Worm (Caenorhabditis elegans) whole organism, L3 larva: ENCODE results near the gene col-181.

Experiments
- R02D3.7 ChIP-seq: fragments of 150-350 bp; optimal IDR thresholded peaks from 2 replicates; lab custom pipeline; 2014; ENCODE audit warnings: missing biosample characterization, missing genetic modification characterization
- ZK546.5 ChIP-seq: sonication (generic microtip); optimal IDR thresholded peaks from 2 replicates; lab custom pipeline; 2017; ENCODE audit warnings: missing biosample characterization, missing genetic modification characterization
- aly-2 ChIP-seq: fragments of 150-350 bp; optimal IDR thresholded peaks from 2 replicates; lab custom pipeline; 2014; ENCODE audit warnings: missing biosample characterization, missing genetic modification characterization
- ama-1 ChIP-seq: fragments of 150-350 bp; optimal IDR thresholded peaks from 2 replicates; lab custom pipeline; 2018
- ceh-16 ChIP-seq: sonication (generic microtip); optimal IDR thresholded peaks from 2 replicates; lab custom pipeline; 2017; ENCODE audit warnings: missing biosample characterization, missing genetic modification characterization
- ceh-28 ChIP-seq: fragments of 150-350 bp; optimal IDR thresholded peaks from 2 replicates; lab custom pipeline; 2014; ENCODE audit warnings: missing biosample characterization, missing genetic modification reagents, missing genetic modification characterization
- ceh-9 ChIP-seq: sonication (generic microtip); optimal IDR thresholded peaks from 2 replicates; lab custom pipeline; 2018; ENCODE audit warnings: missing biosample characterization, missing genetic modification characterization
- daf-12 ChIP-seq: fragments of 150-350 bp; optimal IDR thresholded peaks from 2 replicates; lab custom pipeline; 2014; ENCODE audit warnings: missing biosample characterization, missing genetic modification reagents, missing genetic modification characterization
- egl-27 ChIP-seq: sonication (generic microtip); optimal IDR thresholded peaks from 4 replicates; lab custom pipeline; 2017; ENCODE audit warnings: missing biosample characterization, missing genetic modification reagents, missing genetic modification characterization
- egl-5 ChIP-seq: fragments of 150-350 bp; optimal IDR thresholded peaks from 2 replicates; lab custom pipeline; 2017; ENCODE audit warnings: missing biosample characterization, missing genetic modification reagents, missing genetic modification characterization, inconsistent platforms
- elt-1 ChIP-seq: fragments of 150-350 bp; optimal IDR thresholded peaks from 2 replicates; lab custom pipeline; 2014; ENCODE audit warnings: missing biosample characterization, missing genetic modification characterization
- elt-2 ChIP-seq: sonication (generic microtip); optimal IDR thresholded peaks from 2 replicates; lab custom pipeline; 2016; ENCODE audit warnings: missing genetic modification reagents, mild to moderate bottlenecking, missing genetic modification characterization, missing compliant biosample characterization
- elt-3 ChIP-seq, 3 experiments: fragments of 150-350 bp in 1 of 3; sonication (generic microtip) in 2 of 3; optimal IDR thresholded peaks; 2 replicates in 2 of 3; 4 replicates in 1 of 3; lab custom pipeline; 2014 to 2017; ENCODE audit warnings: missing biosample characterization in 3 of 3, missing genetic modification characterization in 3 of 3
- eor-1 ChIP-seq, 2 experiments: fragments of 150-350 bp; optimal IDR thresholded peaks; 2 replicates each; lab custom pipeline; 2014 to 2018; ENCODE audit warnings: missing biosample characterization in 2 of 2, missing genetic modification characterization in 2 of 2
- fkh-10 ChIP-seq: sonication (generic microtip); optimal IDR thresholded peaks from 2 replicates; lab custom pipeline; 2017; ENCODE audit warnings: missing biosample characterization, missing genetic modification reagents, missing genetic modification characterization
- hmg-11 ChIP-seq: sonication (generic microtip); optimal IDR thresholded peaks from 2 replicates; lab custom pipeline; 2016; ENCODE audit warnings: missing genetic modification characterization, missing compliant biosample characterization
- jun-1 ChIP-seq: fragments of 150-350 bp; optimal IDR thresholded peaks from 2 replicates; lab custom pipeline; 2014; ENCODE audit warnings: missing biosample characterization, missing genetic modification reagents, missing genetic modification characterization
- lin-15B ChIP-seq: fragments of 150-350 bp; optimal IDR thresholded peaks from 2 replicates; lab custom pipeline; 2014; ENCODE audit warnings: missing biosample characterization, missing genetic modification characterization
- lin-39 ChIP-seq: fragments of 150-350 bp; optimal IDR thresholded peaks from 2 replicates; lab custom pipeline; 2018; ENCODE audit warnings: missing biosample characterization, missing genetic modification reagents, missing genetic modification characterization
- lsy-12 ChIP-seq: sonication (generic microtip); optimal IDR thresholded peaks from 2 replicates; lab custom pipeline; 2016; ENCODE audit warnings: mild to moderate bottlenecking, missing genetic modification characterization, missing compliant biosample characterization
- mdl-1 ChIP-seq: fragments of 150-350 bp; optimal IDR thresholded peaks from 2 replicates; lab custom pipeline; 2014; ENCODE audit warnings: missing biosample characterization, missing genetic modification characterization
- mml-1 ChIP-seq: fragments of 150-350 bp; sonication (generic microtip); optimal IDR thresholded peaks from 3 replicates; lab custom pipeline; 2014; ENCODE audit warnings: missing biosample characterization, missing genetic modification characterization
- nfya-1 ChIP-seq: sonication (generic microtip); optimal IDR thresholded peaks from 2 replicates; lab custom pipeline; 2017; ENCODE audit warnings: missing genetic modification characterization, mild to moderate bottlenecking, missing compliant biosample characterization, antibody characterized with exemption, moderate library complexity; ENCODE audit not compliant: insufficient read depth
- nhr-11 ChIP-seq: fragments of 150-350 bp; optimal IDR thresholded peaks from 2 replicates; lab custom pipeline; 2014; ENCODE audit warnings: missing biosample characterization, missing genetic modification characterization
- nhr-12 ChIP-seq: fragments of 150-350 bp; optimal IDR thresholded peaks from 2 replicates; lab custom pipeline; 2014; ENCODE audit warnings: missing biosample characterization, missing genetic modification characterization
- nhr-237 ChIP-seq: fragments of 150-350 bp; optimal IDR thresholded peaks from 2 replicates; lab custom pipeline; 2014; ENCODE audit warnings: missing biosample characterization, missing genetic modification characterization
- nhr-25 ChIP-seq: sonication (generic microtip); optimal IDR thresholded peaks from 2 replicates; lab custom pipeline; 2017; ENCODE audit warnings: missing biosample characterization, missing genetic modification characterization
- nhr-28 ChIP-seq: fragments of 150-350 bp; optimal IDR thresholded peaks from 2 replicates; lab custom pipeline; 2014; ENCODE audit warnings: missing biosample characterization, missing genetic modification characterization
- nhr-67 ChIP-seq: fragments of 150-350 bp; optimal IDR thresholded peaks from 2 replicates; lab custom pipeline; 2014; ENCODE audit warnings: missing biosample characterization, missing genetic modification characterization
- nhr-76 ChIP-seq: fragments of 150-350 bp; sonication (generic microtip); optimal IDR thresholded peaks from 5 replicates; lab custom pipeline; 2014; ENCODE audit warnings: missing biosample characterization, missing genetic modification characterization
- nhr-77 ChIP-seq: fragments of 150-350 bp; optimal IDR thresholded peaks from 2 replicates; lab custom pipeline; 2014; ENCODE audit warnings: missing biosample characterization, missing genetic modification characterization
- sea-2 ChIP-seq: fragments of 150-350 bp; sonication (generic microtip); optimal IDR thresholded peaks from 4 replicates; lab custom pipeline; 2014; ENCODE audit warnings: missing biosample characterization, missing genetic modification reagents, missing genetic modification characterization
- skn-1 ChIP-seq: fragments of 150-350 bp; optimal IDR thresholded peaks from 2 replicates; lab custom pipeline; 2014; ENCODE audit warnings: missing biosample characterization, missing genetic modification characterization
- snpc-4 ChIP-seq: fragments of 150-350 bp; optimal IDR thresholded peaks from 2 replicates; lab custom pipeline; 2014; ENCODE audit warnings: missing biosample characterization, missing genetic modification characterization
- tbx-2 ChIP-seq: sonication (generic microtip); optimal IDR thresholded peaks from 2 replicates; lab custom pipeline; 2016; ENCODE audit warnings: mild to moderate bottlenecking, missing genetic modification characterization, missing compliant biosample characterization
- unc-39 ChIP-seq: sonication (generic microtip); optimal IDR thresholded peaks from 4 replicates; lab custom pipeline; 2017; ENCODE audit warnings: missing biosample characterization, missing genetic modification characterization
- unc-62 ChIP-seq: fragments of 150-350 bp; sonication (generic microtip); optimal IDR thresholded peaks from 4 replicates; lab custom pipeline; 2014; ENCODE audit warnings: missing biosample characterization, missing genetic modification reagents, missing genetic modification characterization
- zag-1 ChIP-seq: fragments of 150-350 bp; optimal IDR thresholded peaks from 2 replicates; lab custom pipeline; 2014; ENCODE audit warnings: missing biosample characterization, missing genetic modification characterization
- ztf-11 ChIP-seq: fragments of 150-350 bp; optimal IDR thresholded peaks from 2 replicates; lab custom pipeline; 2014; ENCODE audit warnings: missing biosample characterization, missing genetic modification characterization
- ztf-4 ChIP-seq: fragments of 150-350 bp; optimal IDR thresholded peaks from 2 replicates; lab custom pipeline; 2014; ENCODE audit warnings: missing biosample characterization, missing genetic modification characterization

col-181 gene

DNA sequence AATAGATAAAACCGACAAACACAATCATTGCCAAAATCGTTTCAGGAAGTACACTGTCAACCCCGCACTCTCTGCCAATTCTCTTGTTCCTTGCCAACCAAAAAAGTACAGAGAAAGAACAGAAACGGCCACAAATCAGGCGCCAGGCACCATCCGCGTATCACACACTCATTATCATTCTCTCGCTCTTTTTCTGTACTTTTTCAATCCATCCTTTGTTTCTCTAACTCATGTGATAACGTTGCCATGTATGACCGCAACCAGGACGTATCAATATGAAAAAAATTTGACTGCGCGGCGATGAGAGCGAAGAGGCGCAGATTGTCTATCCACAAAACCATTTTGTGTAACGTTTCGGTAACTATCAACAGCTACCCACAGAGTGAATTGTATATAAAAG lies at the start of gene col-181:
Gene col-181 (plus strand): TSS at position 301 of the 400 bp plus-strand sequence.
- TF ChIP-seq snpc-4 (tag; lab: Kevin White, UChicago) (no peak), nhr-25 (no peak), ztf-11 (tag; lab: Kevin White, UChicago) (no peak), ztf-4 (no peak), lin-39 (no peak), zag-1 (tag; lab: Kevin White, UChicago) (no peak), egl-27 (tag; lab: Kevin White, UChicago) (no peak), nhr-11 (tag; lab: Kevin White, UChicago) (no peak), elt-3 (tag; optimal IDR thresholded peaks at IDR 0.05; lab: Kevin White, UChicago) (no peak), mdl-1 (no peak), ZK546.5 (tag; lab: Kevin White, UChicago) (no peak), lin-15B (tag; lab: Kevin White, UChicago) (no peak), egl-5 (tag; lab: Kevin White, UChicago) (no peak), ceh-16 (tag; lab: Kevin White, UChicago) (no peak)

DNA sequence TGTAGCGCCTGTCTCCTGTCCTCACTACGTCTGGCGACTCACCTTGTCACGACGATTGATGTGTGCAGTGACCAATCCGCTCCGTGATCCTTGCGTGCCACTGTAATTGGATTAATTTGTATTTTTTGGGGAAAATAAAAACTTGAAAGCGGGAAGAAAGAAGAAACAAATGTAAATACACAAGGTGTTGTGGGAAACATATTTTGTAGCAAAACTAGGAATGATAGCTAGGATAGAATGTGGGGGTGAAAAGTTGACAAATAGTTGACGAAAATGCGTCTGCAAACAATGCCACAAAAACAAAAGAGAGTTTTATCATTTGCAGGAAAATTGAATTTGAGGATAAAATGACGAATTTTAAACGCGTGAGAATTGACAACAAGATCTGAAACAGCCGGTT lies 47.8 kb upstream of the col-181 start, which contains the start of gene B0198.3:
Gene B0198.3 (minus strand): TSS at position 101 of the 400 bp plus-strand sequence.
- TF ChIP-seq nhr-12 (tag; lab: Kevin White, UChicago) (no peak), skn-1 (tag; lab: Kevin White, UChicago) (no peak), elt-2 (no peak), aly-2 (tag; lab: Kevin White, UChicago) (no peak), tbx-2 (tag; lab: Kevin White, UChicago) (no peak), nhr-11 (tag; lab: Kevin White, UChicago) (no peak), nhr-25 (no peak), elt-3 (tag; optimal IDR thresholded peaks at IDR 0.05; lab: Kevin White, UChicago) (no peak), ZK546.5 (tag; lab: Kevin White, UChicago) (no peak), R02D3.7 (tag; lab: Kevin White, UChicago) (no peak), mml-1 (no peak), sea-2 (GFP tag; lab: Kevin White, UChicago) (no peak), hmg-11 (tag; lab: Kevin White, UChicago) (no peak), nhr-76 (tag; lab: Kevin White, UChicago) (no peak), egl-5 (tag; lab: Kevin White, UChicago) (no peak), lin-15B (tag; lab: Kevin White, UChicago) (no peak), daf-12 (no peak), ztf-4 (no peak)
- TF ChIP-seq, all 47 proteins: peak for 0

DNA sequence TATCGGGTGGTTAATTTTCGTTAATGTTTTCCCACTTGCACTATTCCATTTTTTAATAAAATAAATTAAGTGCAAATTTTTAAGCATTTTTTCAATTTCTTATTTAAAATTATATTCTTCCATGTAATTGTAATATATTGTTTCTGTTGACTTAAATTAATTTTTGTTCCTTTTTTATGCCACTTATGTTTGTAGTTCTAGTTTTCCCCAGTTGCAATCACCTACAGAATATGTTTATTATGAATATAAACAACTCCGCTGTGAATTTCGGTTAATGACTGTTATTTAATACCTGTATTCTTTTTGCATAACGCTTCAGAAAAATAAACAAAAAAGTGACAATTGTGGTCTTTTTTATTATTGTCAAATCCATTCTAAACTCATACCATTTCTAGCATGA lies 39.8 kb upstream of the col-181 start, which contains the start of gene lgc-23:
Gene lgc-23 (plus strand): TSS at position 301 of the 400 bp plus-strand sequence.
- TF ChIP-seq mml-1 = no peak

DNA sequence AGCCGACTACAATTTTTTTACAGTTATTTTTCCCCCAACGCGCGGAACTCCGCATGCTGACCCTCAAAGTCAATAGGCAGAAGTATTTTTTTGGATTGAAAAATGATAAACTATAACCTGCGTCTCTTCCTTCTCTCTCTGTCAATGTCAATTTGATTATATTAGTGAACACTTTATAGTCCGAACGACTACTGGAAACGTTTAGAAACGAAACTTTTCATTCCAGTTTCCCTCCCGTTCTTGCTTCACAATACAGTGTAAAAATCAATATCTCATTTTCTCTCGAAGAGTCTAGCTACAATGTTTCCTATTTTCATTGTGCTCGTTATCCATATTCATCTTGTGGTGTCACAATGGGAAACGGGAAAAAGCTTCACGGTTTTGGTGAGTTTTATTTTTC lies 36.5 kb upstream of the col-181 start, which contains the start of gene lgc-24:
Gene lgc-24 (plus strand): TSS at position 301 of the 400 bp plus-strand sequence.
- TF ChIP-seq nhr-28 (tag; lab: Kevin White, UChicago) (no peak), lsy-12 (no peak), unc-39 (tag; lab: Kevin White, UChicago) (no peak), jun-1 (tag; lab: Kevin White, UChicago) (no peak), unc-62 (GFP tag; lab: Kevin White, UChicago) (no peak), nhr-11 (tag; lab: Kevin White, UChicago) (no peak), egl-5 (tag; lab: Kevin White, UChicago) (no peak), fkh-10 (GFP tag; lab: Kevin White, UChicago) (no peak), eor-1 (tag; optimal IDR thresholded peaks at IDR 0.05; lab: Kevin White, UChicago) (no peak), ceh-28 (no peak), nhr-67 (tag; lab: Kevin White, UChicago) (no peak)

DNA sequence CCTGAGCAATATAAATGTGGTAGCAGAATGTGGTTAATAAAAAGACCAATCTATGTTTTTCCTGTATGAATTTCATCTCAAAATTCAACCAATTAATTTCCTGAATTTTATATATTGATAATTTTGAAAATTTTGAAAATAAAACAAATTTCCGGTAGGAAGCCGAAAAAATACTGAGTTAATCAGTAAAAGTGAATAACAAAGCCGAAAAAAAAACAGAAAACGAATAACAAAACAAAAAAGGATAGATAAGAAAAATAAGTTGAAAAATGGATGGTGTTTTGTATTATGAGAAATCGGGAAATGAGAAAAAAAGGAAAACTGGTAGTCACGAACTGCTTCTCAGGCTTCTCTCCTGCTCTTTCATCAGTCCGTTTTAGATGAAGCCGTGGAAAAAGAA lies 31.0 kb upstream of the col-181 start, which contains the start of gene tmem-145:
Gene tmem-145 (minus strand): TSS at position 101 of the 400 bp plus-strand sequence.
- TF ChIP-seq nhr-25 = no peak
- TF ChIP-seq tbx-2 (tag; lab: Kevin White, UChicago) = no peak
- no peak for TF ChIP-seq nhr-237 (tag; lab: Kevin White, UChicago)
- no peak for TF ChIP-seq nfya-1 (tag; lab: Kevin White, UChicago)
- TF ChIP-seq snpc-4 (tag; lab: Kevin White, UChicago) = no peak
- no peak for TF ChIP-seq nhr-28 (tag; lab: Kevin White, UChicago)
- TF ChIP-seq mml-1 = no peak
- no peak for TF ChIP-seq lin-39
- TF ChIP-seq ceh-28 = no peak
- TF ChIP-seq nhr-76 (tag; lab: Kevin White, UChicago) = no peak
- no peak for TF ChIP-seq nhr-67 (tag; lab: Kevin White, UChicago)
- TF ChIP-seq unc-62 (GFP tag; lab: Kevin White, UChicago) = no peak
- no peak for TF ChIP-seq nhr-77 (tag; lab: Kevin White, UChicago)
- TF ChIP-seq ceh-9 (tag; lab: Kevin White, UChicago) = no peak
- TF ChIP-seq lin-15B (tag; lab: Kevin White, UChicago) = no peak
- TF ChIP-seq elt-1 (tag; lab: Kevin White, UChicago) = no peak
- no peak for TF ChIP-seq elt-2
- TF ChIP-seq daf-12 = no peak
- TF ChIP-seq ama-1 (lab: Kevin White, UChicago) = no peak
- TF ChIP-seq, all 47 proteins: peak for 0
